Worm (Caenorhabditis elegans): ENCODE data around the gene C10B5.3.

- TF ChIP-seq pes-1 (GFP tag; IDR thresholded peaks at IDR 0.05) (no peak), flt-1 (GFP tag; IDR thresholded peaks at IDR 0.05) (no peak), hmg-4 (GFP tag; optimal IDR thresholded peaks at IDR 0.05) (no peak), hnd-1 (tag; optimal IDR thresholded peaks at IDR 0.05) (no peak)
Measured at ce11 chrV:8603272-8603671, 15.3 kb upstream of the C10B5.3 start, which contains the start of gene F41E6.5.

Measured in whole organism, early embryonic.